Fruit fly (Drosophila melanogaster) whole organism, prepupa: ENCODE measurements around the gene CG33322.

Experiments
- CG10669 ChIP-seq: fragments of 200-800 bp; sonication (Bioruptor generic); optimal IDR thresholded peaks from 3 replicates; lab custom pipeline; 2018; ENCODE audit warnings: missing biosample characterization, mild to moderate bottlenecking, missing genetic modification characterization, moderate library complexity
- CG11294 ChIP-seq: fragments of 200-800 bp; sonication (Bioruptor generic); IDR thresholded peaks from 2 replicates; pipeline ENCODE4 v1.3.6; 2022; ENCODE audit warnings: missing biosample characterization, missing genetic modification characterization
- CG11762 ChIP-seq: fragments of 200-800 bp; sonication (Bioruptor generic); optimal IDR thresholded peaks from 3 replicates; lab custom pipeline; 2016; ENCODE audit warnings: missing biosample characterization, missing genetic modification characterization; ENCODE audit not compliant: insufficient read depth
- CG11902 ChIP-seq: fragments of 200-800 bp; sonication (Bioruptor generic); optimal IDR thresholded peaks from 3 replicates; lab custom pipeline; 2016; ENCODE audit warnings: missing biosample characterization, missing genetic modification characterization
- CG15336 ChIP-seq: fragments of 200-800 bp; sonication (Bioruptor generic); IDR thresholded peaks from 2 replicates; pipeline ENCODE4 v1.3.6; 2022; ENCODE audit warnings: missing biosample characterization, missing genetic modification characterization
- CG1621 ChIP-seq: fragments of 200-800 bp; sonication (Bioruptor generic); optimal IDR thresholded peaks from 3 replicates; lab custom pipeline; 2018; ENCODE audit warnings: missing biosample characterization, mild to moderate bottlenecking, missing genetic modification characterization
- CG31627 ChIP-seq: fragments of 200-800 bp; sonication (Bioruptor generic); optimal IDR thresholded peaks from 3 replicates; lab custom pipeline; 2016; ENCODE audit warnings: missing biosample characterization, missing genetic modification characterization
- CG34406 ChIP-seq: fragments of 200-800 bp; sonication (Bioruptor generic); optimal IDR thresholded peaks from 3 replicates; lab custom pipeline; 2016; ENCODE audit warnings: missing biosample characterization, missing genetic modification characterization
- CG4318 ChIP-seq: fragments of 200-800 bp; sonication (Bioruptor generic); optimal IDR thresholded peaks from 3 replicates; lab custom pipeline; 2017; ENCODE audit warnings: missing biosample characterization, mild to moderate bottlenecking, missing genetic modification characterization
- CG6163 ChIP-seq: fragments of 200-800 bp; sonication (Bioruptor generic); IDR thresholded peaks from 3 replicates; pipeline ENCODE4 v1.3.6; 2022; ENCODE audit warnings: missing biosample characterization, missing genetic modification characterization
- CG6276 ChIP-seq: fragments of 200-800 bp; sonication (Bioruptor generic); optimal IDR thresholded peaks from 2 replicates; lab custom pipeline; 2017; ENCODE audit warnings: missing biosample characterization, mild to moderate bottlenecking, missing genetic modification characterization
- CG6792 ChIP-seq: fragments of 200-800 bp; sonication (Bioruptor generic); optimal IDR thresholded peaks from 3 replicates; lab custom pipeline; 2016; ENCODE audit warnings: missing biosample characterization, missing genetic modification characterization
- CG6808 ChIP-seq: fragments of 200-800 bp; sonication (Bioruptor generic); optimal IDR thresholded peaks from 3 replicates; lab custom pipeline; 2017; ENCODE audit warnings: missing biosample characterization, missing genetic modification characterization, mild to moderate bottlenecking, moderate library complexity, missing genetic modification reagents
- CG7368 ChIP-seq: fragments of 200-800 bp; sonication (Bioruptor generic); optimal IDR thresholded peaks from 3 replicates; lab custom pipeline; 2016; ENCODE audit warnings: missing biosample characterization, missing genetic modification characterization
- CG8119 ChIP-seq: fragments of 200-800 bp; sonication (Bioruptor generic); IDR thresholded peaks from 3 replicates; pipeline ENCODE4 v1.3.6; 2022; ENCODE audit warnings: missing biosample characterization, missing genetic modification characterization
- CG8319 ChIP-seq: fragments of 200-800 bp; sonication (Bioruptor generic); optimal IDR thresholded peaks from 3 replicates; lab custom pipeline; 2016; ENCODE audit warnings: missing biosample characterization, missing genetic modification characterization
- CG8632 ChIP-seq: fragments of 200-800 bp; sonication (Bioruptor generic); optimal IDR thresholded peaks from 3 replicates; lab custom pipeline; 2016; ENCODE audit warnings: missing biosample characterization, missing genetic modification characterization
- Eip78C ChIP-seq: fragments of 200-800 bp; sonication (Bioruptor generic); peaks from one replicate; lab custom pipeline; 2016; ENCODE audit warnings: missing biosample characterization, missing genetic modification characterization
- Eip93F ChIP-seq: fragments of 200-800 bp; sonication (Bioruptor generic); optimal IDR thresholded peaks from 2 replicates; lab custom pipeline; 2016; ENCODE audit warnings: missing biosample characterization, mild to moderate bottlenecking, missing genetic modification characterization
- Ets96B ChIP-seq: fragments of 200-800 bp; optimal IDR thresholded peaks from 2 replicates; lab custom pipeline; 2019; ENCODE audit warnings: missing biosample characterization, mild to moderate bottlenecking, missing genetic modification characterization, moderate library complexity
- Gug ChIP-seq: fragments of 200-800 bp; sonication (Bioruptor generic); IDR thresholded peaks from 2 replicates; pipeline ENCODE4 v1.3.6; 2022; ENCODE audit warnings: missing biosample characterization, missing genetic modification characterization
- Hr4 ChIP-seq: fragments of 200-800 bp; sonication (Bioruptor generic); optimal IDR thresholded peaks from 3 replicates; lab custom pipeline; 2016; ENCODE audit warnings: missing biosample characterization, missing genetic modification characterization
- Met ChIP-seq: fragments of 200-800 bp; sonication (Bioruptor generic); optimal IDR thresholded peaks from 3 replicates; lab custom pipeline; 2016; ENCODE audit warnings: missing biosample characterization, missing genetic modification characterization
- OdsH ChIP-seq: fragments of 200-800 bp; sonication (Bioruptor generic); optimal IDR thresholded peaks from 3 replicates; lab custom pipeline; 2016; ENCODE audit warnings: missing biosample characterization, missing genetic modification characterization
- Smox ChIP-seq: fragments of 200-800 bp; sonication (Bioruptor generic); optimal IDR thresholded peaks from 3 replicates; lab custom pipeline; 2016; ENCODE audit warnings: missing biosample characterization, missing genetic modification characterization
- Sox15 ChIP-seq: fragments of 200-800 bp; sonication (Bioruptor generic); optimal IDR thresholded peaks from 3 replicates; lab custom pipeline; 2016; ENCODE audit warnings: missing biosample characterization, missing genetic modification characterization
- achi ChIP-seq: fragments of 200-800 bp; sonication (Bioruptor generic); optimal IDR thresholded peaks from 3 replicates; lab custom pipeline; 2016; ENCODE audit warnings: missing biosample characterization, missing genetic modification characterization
- acj6 ChIP-seq: fragments of 200-800 bp; sonication (Bioruptor generic); optimal IDR thresholded peaks from 3 replicates; lab custom pipeline; 2016; ENCODE audit warnings: missing biosample characterization, missing genetic modification characterization
- cyc ChIP-seq: fragments of 200-800 bp; sonication (Bioruptor generic); optimal IDR thresholded peaks from 3 replicates; lab custom pipeline; 2016; ENCODE audit warnings: missing biosample characterization, missing genetic modification characterization
- dac ChIP-seq: fragments of 200-800 bp; sonication (Bioruptor generic); optimal IDR thresholded peaks from 2 replicates; lab custom pipeline; 2017; ENCODE audit warnings: missing biosample characterization, mild to moderate bottlenecking, missing genetic modification characterization
- dsx ChIP-seq: fragments of 200-800 bp; optimal IDR thresholded peaks from 3 replicates; lab custom pipeline; 2019; ENCODE audit warnings: missing biosample characterization, mild to moderate bottlenecking, missing genetic modification characterization, moderate library complexity; ENCODE audit not compliant: poor library complexity, severe bottlenecking
- eg ChIP-seq: fragments of 200-800 bp; sonication (Bioruptor generic); IDR thresholded peaks from 3 replicates; pipeline ENCODE4 v1.3.6; 2022; ENCODE audit warnings: missing biosample characterization, missing genetic modification characterization
- esn ChIP-seq: fragments of 200-800 bp; sonication (Bioruptor generic); optimal IDR thresholded peaks from 2 replicates; lab custom pipeline; 2016; ENCODE audit warnings: missing biosample characterization, mild to moderate bottlenecking, missing genetic modification characterization, moderate library complexity
- fd59A ChIP-seq: fragments of 200-800 bp; sonication (Bioruptor generic); optimal IDR thresholded peaks from 2 replicates; lab custom pipeline; 2017; ENCODE audit warnings: missing biosample characterization, mild to moderate bottlenecking, missing genetic modification characterization, missing genetic modification reagents
- fkh ChIP-seq: fragments of 200-800 bp; sonication (Bioruptor generic); optimal IDR thresholded peaks from 3 replicates; lab custom pipeline; 2017; ENCODE audit warnings: missing biosample characterization, mild to moderate bottlenecking, missing genetic modification characterization, moderate library complexity
- net ChIP-seq: fragments of 200-800 bp; sonication (Bioruptor generic); optimal IDR thresholded peaks from 3 replicates; lab custom pipeline; 2016; ENCODE audit warnings: missing biosample characterization, missing genetic modification characterization
- pdm3 ChIP-seq: fragments of 200-800 bp; sonication (Bioruptor generic); optimal IDR thresholded peaks from 3 replicates; lab custom pipeline; 2016; ENCODE audit warnings: missing biosample characterization, missing genetic modification characterization
- topi ChIP-seq: fragments of 200-800 bp; sonication (Bioruptor generic); optimal IDR thresholded peaks from 3 replicates; lab custom pipeline; 2016; ENCODE audit warnings: missing biosample characterization, missing genetic modification characterization

CG33322 gene

DNA sequence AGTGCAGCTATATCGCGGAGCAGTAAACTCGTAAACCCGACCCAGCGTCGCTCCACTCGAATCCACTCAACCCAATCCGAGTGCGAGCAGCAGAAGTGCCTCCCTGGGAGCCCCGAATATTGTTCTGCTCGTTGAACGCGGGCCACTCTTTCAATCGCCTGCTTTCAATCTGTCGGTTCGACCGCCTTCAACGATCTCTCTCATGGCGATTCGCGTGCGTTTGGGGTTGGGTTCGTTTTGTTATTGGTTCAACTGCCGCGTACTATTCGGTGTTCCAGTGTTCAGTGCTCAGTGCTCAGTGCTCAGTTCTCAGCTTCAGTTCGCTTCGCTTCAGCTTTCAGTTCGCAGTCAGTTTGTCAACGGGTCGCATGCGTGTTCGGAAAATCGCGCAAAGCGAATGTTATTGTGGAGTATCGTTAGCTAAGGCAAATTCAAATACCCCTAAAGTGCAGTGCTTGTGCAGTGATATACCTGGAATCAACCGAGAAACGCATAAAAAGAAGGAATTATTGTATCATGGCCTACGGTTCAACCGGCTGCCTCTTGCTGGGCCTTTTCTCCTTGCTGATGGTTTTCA is 24.5 kb upstream of the CG33322 start, which contains the start of gene CG31676:
Gene CG31676 (plus strand): TSS at position 289 of the 577 bp plus-strand sequence.
- TF ChIP-seq Eip93F, result no peak
- TF ChIP-seq cyc (GFP tag; lab: Kevin White, UChicago), result no peak
- peak; percentile 5; the same call in 1 of the 3 replicates for TF ChIP-seq eg (GFP tag; lab: Robert Waterston, UW)
- TF ChIP-seq CG15336 (GFP tag; lab: Robert Waterston, UW), result no peak
- 0 out of 3 replicates have a peak, but pooled peaks have one; percentile 19 for TF ChIP-seq CG8119 (GFP tag; lab: Robert Waterston, UW)
- TF ChIP-seq dac (GFP tag; lab: Kevin White, UChicago), result no peak
- peak; percentile 73 for TF ChIP-seq Eip78C (GFP tag; lab: Kevin White, UChicago)
- 0 out of 3 replicates have a peak, but pooled peaks have one; percentile 36 for TF ChIP-seq CG6163 (GFP tag; lab: Robert Waterston, UW)

- TF ChIP-seq acj6 (GFP tag; lab: Kevin White, UChicago) (no peak), fd59A (no peak), Met (no peak), fkh (no peak), CG15336 (GFP tag; lab: Robert Waterston, UW) (no peak), esn (no peak), CG6276 (GFP tag; lab: Kevin White, UChicago) (peak; percentile 82), CG1621 (no peak), CG4318 (GFP tag; lab: Kevin White, UChicago) (no peak), achi (no peak), CG6792 (GFP tag; lab: Kevin White, UChicago) (no peak), OdsH (GFP tag; lab: Kevin White, UChicago) (no peak), CG8119 (GFP tag; lab: Robert Waterston, UW) (no peak), Gug (GFP tag; lab: Robert Waterston, UW) (peak; percentile 36; the same call in 1 of the 2 replicates), CG11294 (GFP tag; lab: Robert Waterston, UW) (peak; percentile 48; the same call in 1 of the 2 replicates), CG11762 (peak; percentile 23), eg (GFP tag; lab: Robert Waterston, UW) (0 out of 3 replicates have a peak, but pooled peaks have one; percentile 40), CG7368 (GFP tag; lab: Kevin White, UChicago) (no peak)
Observed at dm6 chr2L:20840006-20840405, 24.0 kb upstream of the CG33322 start.

DNA sequence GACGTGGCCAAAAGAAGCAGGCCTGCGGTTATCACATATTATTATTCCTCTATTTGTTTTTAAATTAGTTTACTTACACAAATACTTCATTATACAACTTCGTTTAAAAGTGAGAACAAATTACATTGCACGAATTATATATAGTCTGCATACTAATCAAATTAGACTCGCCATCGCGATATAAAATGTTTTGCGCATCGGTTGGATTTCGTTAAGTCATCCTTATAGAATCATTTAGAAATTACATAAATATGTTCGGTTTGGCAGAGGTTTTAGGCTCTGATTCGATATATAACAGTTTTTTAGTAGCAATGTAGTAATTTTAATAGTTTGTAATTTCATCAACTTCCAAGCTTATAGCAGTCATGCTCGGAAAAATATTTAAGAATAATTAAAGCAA is 21.8 kb upstream of the CG33322 start, which contains the start of gene Spn38F:
Gene Spn38F (minus strand): TSS at position 101 of the 400 bp plus-strand sequence.
- TF ChIP-seq CG8632 (GFP tag; lab: Kevin White, UChicago) (no peak), CG11902 (GFP tag; lab: Kevin White, UChicago) (no peak), pdm3 (GFP tag; lab: Kevin White, UChicago) (no peak), Smox (no peak), CG34406 (GFP tag; lab: Kevin White, UChicago) (no peak), achi (no peak), topi (GFP tag; lab: Kevin White, UChicago) (no peak), acj6 (GFP tag; lab: Kevin White, UChicago) (no peak), dac (GFP tag; lab: Kevin White, UChicago) (no peak), OdsH (GFP tag; lab: Kevin White, UChicago) (no peak), dsx (GFP tag; lab: Kevin White, UChicago) (no peak), Hr4 (GFP tag; lab: Kevin White, UChicago) (no peak), CG1621 (no peak)

DNA sequence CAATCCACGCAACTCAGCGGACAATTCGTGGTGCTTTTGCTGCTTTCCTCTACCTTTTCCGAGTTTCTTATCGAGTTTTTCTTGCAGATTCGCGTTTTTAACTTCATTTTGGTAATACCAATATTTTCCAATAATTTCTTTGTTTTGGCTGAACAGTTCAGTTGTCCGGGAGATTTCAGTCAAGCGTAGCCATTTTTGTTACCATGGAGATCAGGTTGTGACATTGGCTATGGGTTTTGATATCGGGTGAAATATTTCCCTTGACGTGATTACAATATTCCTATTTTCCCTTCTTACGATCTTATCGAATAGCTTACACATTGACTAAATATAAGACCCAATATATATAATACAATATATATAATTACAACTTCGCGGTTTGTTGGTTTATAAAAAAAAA is 19.5 kb upstream of the CG33322 start, which contains the start of gene Oseg5:
Gene Oseg5 (minus strand): TSS at position 340 of the 400 bp plus-strand sequence.
- TF ChIP-seq achi (no peak), dsx (GFP tag; lab: Kevin White, UChicago) (no peak), OdsH (GFP tag; lab: Kevin White, UChicago) (no peak), CG31627 (GFP tag; lab: Kevin White, UChicago) (no peak), Gug (GFP tag; lab: Robert Waterston, UW) (no peak), CG6792 (GFP tag; lab: Kevin White, UChicago) (no peak), Sox15 (GFP tag; lab: Kevin White, UChicago) (no peak), pdm3 (GFP tag; lab: Kevin White, UChicago) (no peak), eg (GFP tag; lab: Robert Waterston, UW) (no peak), CG10669 (GFP tag; lab: Kevin White, UChicago) (no peak), CG8119 (GFP tag; lab: Robert Waterston, UW) (no peak), CG34406 (GFP tag; lab: Kevin White, UChicago) (no peak), CG6808 (no peak), Ets96B (no peak), topi (GFP tag; lab: Kevin White, UChicago) (no peak), net (GFP tag; lab: Kevin White, UChicago) (no peak), CG8319 (GFP tag; lab: Kevin White, UChicago) (no peak)
